Worm (Caenorhabditis elegans) whole organism, L3 larva: ENCODE results near the gene osgn-1.

ENCODE experiments used
- R02D3.7 ChIP-seq: fragments of 150-350 bp; optimal IDR thresholded peaks from 2 replicates; lab custom pipeline; 2014; ENCODE audit warnings: missing biosample characterization, missing genetic modification characterization
- aly-2 ChIP-seq: fragments of 150-350 bp; optimal IDR thresholded peaks from 2 replicates; lab custom pipeline; 2014; ENCODE audit warnings: missing biosample characterization, missing genetic modification characterization
- ama-1 ChIP-seq: fragments of 150-350 bp; optimal IDR thresholded peaks from 2 replicates; lab custom pipeline; 2018
- daf-12 ChIP-seq: fragments of 150-350 bp; optimal IDR thresholded peaks from 2 replicates; lab custom pipeline; 2014; ENCODE audit warnings: missing biosample characterization, missing genetic modification reagents, missing genetic modification characterization
- elt-2 ChIP-seq: sonication (generic microtip); optimal IDR thresholded peaks from 2 replicates; lab custom pipeline; 2016; ENCODE audit warnings: missing genetic modification reagents, mild to moderate bottlenecking, missing genetic modification characterization, missing compliant biosample characterization
- elt-3 ChIP-seq, 3 experiments: fragments of 150-350 bp in 1 of 3; sonication (generic microtip) in 2 of 3; optimal IDR thresholded peaks; 2 replicates in 2 of 3; 4 replicates in 1 of 3; lab custom pipeline; 2014 to 2017; ENCODE audit warnings: missing biosample characterization in 3 of 3, missing genetic modification characterization in 3 of 3
- eor-1 ChIP-seq, 2 experiments: fragments of 150-350 bp; optimal IDR thresholded peaks; 2 replicates each; lab custom pipeline; 2014 to 2018; ENCODE audit warnings: missing biosample characterization in 2 of 2, missing genetic modification characterization in 2 of 2
- fkh-10 ChIP-seq: sonication (generic microtip); optimal IDR thresholded peaks from 2 replicates; lab custom pipeline; 2017; ENCODE audit warnings: missing biosample characterization, missing genetic modification reagents, missing genetic modification characterization
- fkh-2 ChIP-seq: fragments of 150-350 bp; optimal IDR thresholded peaks from 2 replicates; lab custom pipeline; 2014; ENCODE audit warnings: missing biosample characterization, missing genetic modification reagents, missing genetic modification characterization
- fos-1 ChIP-seq: fragments of 150-350 bp; optimal IDR thresholded peaks from 2 replicates; lab custom pipeline; 2014; ENCODE audit warnings: missing biosample characterization, missing genetic modification characterization
- hmg-11 ChIP-seq: sonication (generic microtip); optimal IDR thresholded peaks from 2 replicates; lab custom pipeline; 2016; ENCODE audit warnings: missing genetic modification characterization, missing compliant biosample characterization
- lin-15B ChIP-seq: fragments of 150-350 bp; optimal IDR thresholded peaks from 2 replicates; lab custom pipeline; 2014; ENCODE audit warnings: missing biosample characterization, missing genetic modification characterization
- mdl-1 ChIP-seq: fragments of 150-350 bp; optimal IDR thresholded peaks from 2 replicates; lab custom pipeline; 2014; ENCODE audit warnings: missing biosample characterization, missing genetic modification characterization
- nhr-11 ChIP-seq: fragments of 150-350 bp; optimal IDR thresholded peaks from 2 replicates; lab custom pipeline; 2014; ENCODE audit warnings: missing biosample characterization, missing genetic modification characterization
- nhr-12 ChIP-seq: fragments of 150-350 bp; optimal IDR thresholded peaks from 2 replicates; lab custom pipeline; 2014; ENCODE audit warnings: missing biosample characterization, missing genetic modification characterization
- nhr-23 ChIP-seq: fragments of 150-350 bp; optimal IDR thresholded peaks from 2 replicates; lab custom pipeline; 2014; ENCODE audit warnings: missing biosample characterization, missing genetic modification reagents, missing genetic modification characterization
- nhr-237 ChIP-seq: fragments of 150-350 bp; optimal IDR thresholded peaks from 2 replicates; lab custom pipeline; 2014; ENCODE audit warnings: missing biosample characterization, missing genetic modification characterization
- nhr-25 ChIP-seq: sonication (generic microtip); optimal IDR thresholded peaks from 2 replicates; lab custom pipeline; 2017; ENCODE audit warnings: missing biosample characterization, missing genetic modification characterization
- pha-4 ChIP-seq: fragments of 150-350 bp; optimal IDR thresholded peaks from 2 replicates; lab custom pipeline; 2014; ENCODE audit warnings: missing biosample characterization, missing genetic modification reagents, missing genetic modification characterization
- sea-2 ChIP-seq: fragments of 150-350 bp; sonication (generic microtip); optimal IDR thresholded peaks from 4 replicates; lab custom pipeline; 2014; ENCODE audit warnings: missing biosample characterization, missing genetic modification reagents, missing genetic modification characterization
- skn-1 ChIP-seq: fragments of 150-350 bp; optimal IDR thresholded peaks from 2 replicates; lab custom pipeline; 2014; ENCODE audit warnings: missing biosample characterization, missing genetic modification characterization
- snpc-4 ChIP-seq: fragments of 150-350 bp; optimal IDR thresholded peaks from 2 replicates; lab custom pipeline; 2014; ENCODE audit warnings: missing biosample characterization, missing genetic modification characterization
- unc-39 ChIP-seq: sonication (generic microtip); optimal IDR thresholded peaks from 4 replicates; lab custom pipeline; 2017; ENCODE audit warnings: missing biosample characterization, missing genetic modification characterization
- zag-1 ChIP-seq: fragments of 150-350 bp; optimal IDR thresholded peaks from 2 replicates; lab custom pipeline; 2014; ENCODE audit warnings: missing biosample characterization, missing genetic modification characterization
- ztf-11 ChIP-seq: fragments of 150-350 bp; optimal IDR thresholded peaks from 2 replicates; lab custom pipeline; 2014; ENCODE audit warnings: missing biosample characterization, missing genetic modification characterization
- ztf-4 ChIP-seq: fragments of 150-350 bp; optimal IDR thresholded peaks from 2 replicates; lab custom pipeline; 2014; ENCODE audit warnings: missing biosample characterization, missing genetic modification characterization

Gene osgn-1

DNA sequence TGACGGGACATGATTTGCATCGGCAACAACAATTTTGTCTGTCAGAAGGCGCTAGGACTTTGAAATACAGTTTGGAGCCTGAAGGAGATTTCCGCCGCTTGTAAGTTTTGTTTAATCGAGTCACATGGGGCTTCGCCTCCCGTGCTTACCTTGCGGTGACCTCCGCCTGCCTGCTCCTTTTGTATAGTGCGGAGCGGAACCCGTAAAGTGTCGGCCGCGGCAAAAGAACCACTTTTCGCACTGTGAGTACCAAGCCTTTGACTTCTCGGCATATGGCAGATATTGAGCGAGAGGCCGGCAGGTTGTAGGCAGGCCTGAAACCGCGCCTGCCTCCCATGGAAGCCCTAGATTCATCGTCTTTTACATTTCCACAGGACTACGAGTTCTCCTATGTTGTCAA is 58.8 kb downstream of the osgn-1 start:
- TF ChIP-seq unc-39 (tag; lab: Kevin White, UChicago) (no peak), zag-1 (tag; lab: Kevin White, UChicago) (no peak), elt-3 (tag; optimal IDR thresholded peaks at IDR 0.05; lab: Kevin White, UChicago) (no peak), nhr-23 (tag; lab: Kevin White, UChicago) (no peak), ztf-11 (tag; lab: Kevin White, UChicago) (no peak), nhr-12 (tag; lab: Kevin White, UChicago) (no peak), nhr-25 (tag; lab: Kevin White, UChicago) (no peak), fkh-10 (no peak), hmg-11 (tag; lab: Kevin White, UChicago) (no peak), fos-1 (tag; lab: Kevin White, UChicago) (no peak), daf-12 (no peak), nhr-11 (tag; lab: Kevin White, UChicago) (no peak), eor-1 (tag; optimal IDR thresholded peaks at IDR 0.05; lab: Kevin White, UChicago) (no peak), ztf-4 (no peak), elt-2 (no peak), snpc-4 (tag; lab: Kevin White, UChicago) (no peak), pha-4 (tag; lab: Kevin White, UChicago) (no peak)

DNA sequence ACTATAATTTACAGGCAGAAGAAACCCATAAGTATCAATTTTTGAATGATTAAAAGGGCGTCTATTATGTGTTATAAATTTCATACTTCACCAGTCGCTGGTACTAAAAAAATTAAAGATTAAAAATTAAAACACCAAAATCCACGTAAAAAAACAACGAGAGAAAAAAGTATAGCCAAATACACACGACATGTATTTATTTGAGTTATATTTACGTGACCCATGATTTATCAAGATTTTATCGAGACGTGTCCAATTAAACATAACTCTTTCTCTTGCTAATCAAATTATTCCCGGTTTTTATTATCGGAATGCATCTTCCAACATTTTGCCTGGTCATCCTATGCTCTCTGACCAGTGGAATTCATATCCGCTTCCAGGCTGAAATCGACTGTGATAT is 60.1 kb downstream of the osgn-1 start, which contains the start of gene F36A4.4:
Gene F36A4.4 (plus strand): TSS at position 301 of the 400 bp plus-strand sequence.
- TF ChIP-seq mdl-1 (no peak), ama-1 (lab: Kevin White, UChicago) (no peak), sea-2 (no peak), skn-1 (tag; lab: Kevin White, UChicago) (no peak), fkh-2 (no peak), aly-2 (tag; lab: Kevin White, UChicago) (no peak), lin-15B (no peak), hmg-11 (tag; lab: Kevin White, UChicago) (no peak), snpc-4 (tag; lab: Kevin White, UChicago) (no peak), R02D3.7 (tag; lab: Kevin White, UChicago) (no peak), nhr-237 (no peak)
